Fruit fly (Drosophila melanogaster): ENCODE measurements around the gene mRpS6.

mRpS6 gene

DNA sequence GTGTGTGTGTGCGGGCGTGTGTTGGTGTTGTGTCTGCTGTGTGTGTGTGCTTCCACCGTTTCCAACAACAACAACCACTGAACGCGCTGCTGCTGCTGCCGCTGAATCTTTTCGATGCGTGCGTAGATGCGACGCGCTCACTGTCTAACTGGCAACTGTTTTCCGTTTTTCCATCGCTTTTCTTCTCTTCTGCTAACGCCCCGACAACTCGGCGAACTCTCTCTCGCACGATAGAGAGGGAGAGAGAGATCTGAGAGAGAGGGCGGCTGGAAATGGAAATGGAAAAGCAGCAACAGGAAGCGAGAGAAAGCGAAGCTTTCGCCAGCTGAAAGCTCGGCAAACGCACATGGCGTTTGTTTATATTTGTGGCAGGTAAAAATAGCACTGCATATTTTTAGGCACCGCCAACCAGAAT is 15.9 kb downstream of the mRpS6 start, which contains the start of gene DopEcR:
TSS of gene DopEcR (minus strand) at position 157 of the 415 bp plus-strand sequence.
- peak; percentile 87 for TF ChIP-seq Mnt (GFP tag; optimal IDR thresholded peaks at IDR 0.05)
- no peak for TF ChIP-seq CG1620 (GFP tag; optimal IDR thresholded peaks at IDR 0.05)
- TF ChIP-seq CG7101 (tag; optimal IDR thresholded peaks at IDR 0.05) = no peak

- TF ChIP-seq CG12768 (GFP tag; optimal IDR thresholded peaks at IDR 0.05) (no peak), CG11617 (GFP tag; optimal IDR thresholded peaks at IDR 0.05) (no peak), CG5204 (GFP tag; optimal IDR thresholded peaks at IDR 0.05) (no peak), CG7045 (GFP tag; optimal IDR thresholded peaks at IDR 0.05) (no peak), pad (GFP tag; optimal IDR thresholded peaks at IDR 0.05) (no peak), cic (GFP tag; optimal IDR thresholded peaks at IDR 0.05) (no peak), bab1 (GFP tag; optimal IDR thresholded peaks at IDR 0.05) (no peak)
Measured at dm6 chr3L:4381529-4381928, 17.2 kb downstream of the mRpS6 start, which contains the start of gene CG32240. CG32240 (minus strand) TSS chr3L:4381629.

DNA sequence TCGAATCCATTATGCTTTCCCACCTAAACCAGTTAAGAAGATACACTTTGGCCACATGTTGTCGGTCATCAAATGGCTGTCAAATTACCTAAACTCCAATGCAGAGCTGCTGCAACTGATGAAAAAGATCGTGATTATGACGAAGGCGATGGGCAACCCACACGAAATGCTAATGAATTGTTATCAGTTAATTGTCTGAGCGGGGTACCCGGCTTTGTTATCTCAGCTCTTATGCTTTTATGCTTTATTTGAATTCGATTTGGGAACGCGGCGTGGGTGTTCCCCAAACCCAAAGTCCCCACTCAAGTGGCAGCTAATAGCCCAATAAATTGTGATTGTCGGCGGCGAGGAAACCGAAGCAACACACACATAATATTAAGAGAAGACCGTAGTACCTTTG is 18.2 kb downstream of the mRpS6 start:
- TF ChIP-seq cnc (optimal IDR thresholded peaks at IDR 0.05) (no peak), Hr96 (GFP tag; optimal IDR thresholded peaks at IDR 0.05) (no peak), Crg-1 (GFP tag; optimal IDR thresholded peaks at IDR 0.05) (no peak), CG1620 (GFP tag; optimal IDR thresholded peaks at IDR 0.05) (no peak), bab1 (GFP tag; optimal IDR thresholded peaks at IDR 0.05) (no peak), CG33017 (tag; optimal IDR thresholded peaks at IDR 0.05) (no peak)

DNA sequence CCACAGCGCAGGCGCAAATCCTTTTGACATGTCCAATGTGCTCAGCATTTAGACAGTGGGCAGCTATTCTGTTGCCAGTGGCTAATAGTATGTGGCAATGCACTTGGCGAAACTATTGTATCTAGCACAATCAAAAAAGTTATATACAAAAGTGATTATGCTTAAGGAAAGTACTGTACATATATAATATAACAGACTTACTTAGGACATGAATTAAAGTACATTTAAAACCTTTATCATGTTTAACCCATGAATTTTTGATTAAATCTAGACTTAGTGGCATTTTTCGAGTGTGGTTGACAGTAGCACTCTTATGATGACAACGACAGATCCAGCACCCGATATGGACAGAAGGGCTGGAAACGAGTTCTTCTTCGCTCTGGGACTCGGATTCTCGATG is 18.8 kb downstream of the mRpS6 start:
- TF ChIP-seq toe (GFP tag; optimal IDR thresholded peaks at IDR 0.05) (no peak), cnc (optimal IDR thresholded peaks at IDR 0.05) (no peak), CG1620 (GFP tag; optimal IDR thresholded peaks at IDR 0.05) (no peak), pad (GFP tag; optimal IDR thresholded peaks at IDR 0.05) (no peak), Clk (GFP tag; optimal IDR thresholded peaks at IDR 0.05) (no peak), cic (GFP tag; optimal IDR thresholded peaks at IDR 0.05) (no peak), Crg-1 (GFP tag; optimal IDR thresholded peaks at IDR 0.05) (no peak), CG5204 (GFP tag; optimal IDR thresholded peaks at IDR 0.05) (no peak), CG7101 (tag; optimal IDR thresholded peaks at IDR 0.05) (no peak), ovo (GFP tag; optimal IDR thresholded peaks at IDR 0.05) (no peak), CG11617 (GFP tag; optimal IDR thresholded peaks at IDR 0.05) (no peak), CG33017 (tag; optimal IDR thresholded peaks at IDR 0.05) (no peak)

dm6 chr3L:4383543-4384325 is 19.4 kb downstream of the mRpS6 start:
- TF ChIP-seq CG7101 (tag; optimal IDR thresholded peaks at IDR 0.05) = no peak
- no peak for TF ChIP-seq Clk (GFP tag; optimal IDR thresholded peaks at IDR 0.05)
- TF ChIP-seq CG33017 (tag; optimal IDR thresholded peaks at IDR 0.05) = no peak
- TF ChIP-seq cic (GFP tag; optimal IDR thresholded peaks at IDR 0.05) = no peak
- TF ChIP-seq kay (GFP tag; ENCODE audit: borderline replicate concordance) = no peak
- TF ChIP-seq cnc (optimal IDR thresholded peaks at IDR 0.05) = no peak
- no peak for TF ChIP-seq CG12768 (GFP tag; optimal IDR thresholded peaks at IDR 0.05)
- TF ChIP-seq bab1 (GFP tag; optimal IDR thresholded peaks at IDR 0.05) = no peak
- no peak for TF ChIP-seq Hr96 (GFP tag; optimal IDR thresholded peaks at IDR 0.05)
- no peak for TF ChIP-seq CG14711 (tag; optimal IDR thresholded peaks at IDR 0.05)
- no peak for TF ChIP-seq CG5204 (GFP tag; optimal IDR thresholded peaks at IDR 0.05)
- TF ChIP-seq pad (GFP tag; optimal IDR thresholded peaks at IDR 0.05) = no peak
- no peak for TF ChIP-seq CG7045 (GFP tag; optimal IDR thresholded peaks at IDR 0.05)
- TF ChIP-seq CG11617 (GFP tag; optimal IDR thresholded peaks at IDR 0.05) = no peak
- TF ChIP-seq Mnt (GFP tag; optimal IDR thresholded peaks at IDR 0.05) = no peak
- TF ChIP-seq tj (GFP tag; optimal IDR thresholded peaks at IDR 0.05) = no peak
- TF ChIP-seq ovo (GFP tag; optimal IDR thresholded peaks at IDR 0.05) = no peak
- no peak for TF ChIP-seq toe (GFP tag; optimal IDR thresholded peaks at IDR 0.05)

dm6 chr3L:4384326-4384662 is 19.9 kb downstream of the mRpS6 start, which contains the start of gene slow:
slow (plus strand) TSS chr3L:4384442.
- TF ChIP-seq CG11617 (GFP tag; optimal IDR thresholded peaks at IDR 0.05) (no peak), CG14711 (tag; optimal IDR thresholded peaks at IDR 0.05) (no peak), cic (GFP tag; optimal IDR thresholded peaks at IDR 0.05) (no peak), Mnt (GFP tag; optimal IDR thresholded peaks at IDR 0.05) (no peak), CG7045 (GFP tag; optimal IDR thresholded peaks at IDR 0.05) (no peak), toe (GFP tag; optimal IDR thresholded peaks at IDR 0.05) (no peak), tj (GFP tag; optimal IDR thresholded peaks at IDR 0.05) (no peak), CG33017 (tag; optimal IDR thresholded peaks at IDR 0.05) (no peak), CG5204 (GFP tag; optimal IDR thresholded peaks at IDR 0.05) (no peak), CG7101 (tag; optimal IDR thresholded peaks at IDR 0.05) (no peak)

- TF ChIP-seq ovo (GFP tag; optimal IDR thresholded peaks at IDR 0.05) (no peak), CG5204 (GFP tag; optimal IDR thresholded peaks at IDR 0.05) (no peak), Hr96 (GFP tag; optimal IDR thresholded peaks at IDR 0.05) (no peak), CG7045 (GFP tag; optimal IDR thresholded peaks at IDR 0.05) (no peak), CG7101 (tag; optimal IDR thresholded peaks at IDR 0.05) (no peak), CG33017 (tag; optimal IDR thresholded peaks at IDR 0.05) (no peak)
Measured at dm6 chr3L:4388215-4388614, 23.9 kb downstream of the mRpS6 start.
